Worm (Caenorhabditis elegans) whole organism, L2 larva: ENCODE measurements around the gene H10E21.4.

ENCODE experiments used
- lin-11 ChIP-seq: fragments of 150-350 bp; sonication (generic microtip); optimal IDR thresholded peaks from 2 replicates; lab custom pipeline; 2014; ENCODE audit warnings: missing biosample characterization, missing genetic modification characterization, inconsistent platforms, mixed read lengths
- nhr-237 ChIP-seq: fragments of 150-350 bp; optimal IDR thresholded peaks from 2 replicates; lab custom pipeline; 2014; ENCODE audit warnings: missing biosample characterization, missing genetic modification characterization

ce11 chrIII:66160-66559 is 46.7 kb upstream of the H10E21.4 start, which contains the start of gene pck-1:
- no peak for TF ChIP-seq nhr-237 (tag; lab: Kevin White, UChicago)
- TF ChIP-seq lin-11 (tag; lab: Kevin White, UChicago): no peak
